Fruit fly (Drosophila melanogaster) whole organism, embryonic: ENCODE results near the gene CG12171.

Experiments
- Antp ChIP-seq: fragments of 200-800 bp; sonication (Bioruptor generic); optimal IDR thresholded peaks from 3 replicates; lab custom pipeline; 2016; ENCODE audit warnings: missing biosample characterization, missing genetic modification characterization
- Asciz ChIP-seq: fragments of 200-800 bp; sonication (Bioruptor generic); optimal IDR thresholded peaks from 2 replicates; lab custom pipeline; 2017; ENCODE audit warnings: missing biosample characterization, mild to moderate bottlenecking, missing genetic modification characterization, missing genetic modification reagents
- Bdp1 ChIP-seq: fragments of 200-800 bp; sonication (Bioruptor generic); optimal IDR thresholded peaks from 3 replicates; lab custom pipeline; 2016; ENCODE audit warnings: missing biosample characterization, missing genetic modification characterization
- BtbVII ChIP-seq: fragments of 200-800 bp; sonication (Bioruptor generic); optimal IDR thresholded peaks from 3 replicates; lab custom pipeline; 2017; ENCODE audit warnings: missing biosample characterization, mild to moderate bottlenecking, missing genetic modification characterization
- CG10209 ChIP-seq: fragments of 200-800 bp; sonication (Bioruptor generic); optimal IDR thresholded peaks from 3 replicates; lab custom pipeline; 2017; ENCODE audit warnings: missing biosample characterization, mild to moderate bottlenecking, missing genetic modification characterization, missing genetic modification reagents
- CG12299 ChIP-seq: fragments of 200-800 bp; sonication (Bioruptor generic); optimal IDR thresholded peaks from 2 replicates; lab custom pipeline; 2018; ENCODE audit warnings: missing biosample characterization, mild to moderate bottlenecking, missing genetic modification characterization
- CG13894 ChIP-seq: fragments of 200-800 bp; sonication (Bioruptor generic); optimal IDR thresholded peaks from 3 replicates; lab custom pipeline; 2018; ENCODE audit warnings: missing biosample characterization, mild to moderate bottlenecking, missing genetic modification characterization, moderate library complexity
- CG14050 ChIP-seq: fragments of 200-800 bp; sonication (Bioruptor generic); IDR thresholded peaks from 3 replicates; pipeline ENCODE4 v1.3.6; 2022; ENCODE audit warnings: missing biosample characterization, missing genetic modification characterization
- CG14965 ChIP-seq: fragments of 200-800 bp; sonication (Bioruptor generic); optimal IDR thresholded peaks from 2 replicates; lab custom pipeline; 2016; ENCODE audit warnings: missing biosample characterization, missing genetic modification characterization, borderline replicate concordance
- CG15696 ChIP-seq: fragments of 200-800 bp; sonication (Bioruptor generic); optimal IDR thresholded peaks from 2 replicates; lab custom pipeline; 2019; ENCODE audit warnings: missing biosample characterization, mild to moderate bottlenecking, missing genetic modification characterization, moderate library complexity
- CG1603 ChIP-seq: fragments of 200-800 bp; sonication (Bioruptor generic); optimal IDR thresholded peaks from 2 replicates; lab custom pipeline; 2019; ENCODE audit warnings: missing biosample characterization, mild to moderate bottlenecking, missing genetic modification characterization, moderate library complexity
- CG16813 ChIP-seq: fragments of 200-800 bp; sonication (Bioruptor generic); IDR thresholded peaks from 3 replicates; pipeline ENCODE4 v1.3.6; 2022; ENCODE audit warnings: missing biosample characterization, missing genetic modification characterization; ENCODE audit not compliant: partially characterized antibody
- CG16863 ChIP-seq: fragments of 200-800 bp; sonication (Bioruptor generic); optimal IDR thresholded peaks from 3 replicates; lab custom pipeline; 2016; ENCODE audit warnings: missing biosample characterization, missing genetic modification characterization
- CG17568 ChIP-seq: fragments of 200-800 bp; sonication (Bioruptor generic); optimal IDR thresholded peaks from 2 replicates; lab custom pipeline; 2018; ENCODE audit warnings: missing biosample characterization, mild to moderate bottlenecking, missing genetic modification characterization, moderate library complexity
- CG17802 ChIP-seq: fragments of 200-800 bp; sonication (Bioruptor generic); optimal IDR thresholded peaks from 2 replicates; lab custom pipeline; 2018; ENCODE audit warnings: missing biosample characterization, mild to moderate bottlenecking, missing genetic modification characterization, moderate library complexity
- CG2712 ChIP-seq: fragments of 200-800 bp; optimal IDR thresholded peaks from 3 replicates; lab custom pipeline; 2019; ENCODE audit warnings: missing biosample characterization, mild to moderate bottlenecking, missing genetic modification characterization, moderate library complexity
- CG33557 ChIP-seq: fragments of 200-800 bp; sonication (Bioruptor generic); optimal IDR thresholded peaks from 2 replicates; lab custom pipeline; 2019; ENCODE audit warnings: missing biosample characterization, mild to moderate bottlenecking, missing genetic modification characterization, moderate library complexity
- CG4360 ChIP-seq: fragments of 200-800 bp; sonication (Bioruptor generic); IDR thresholded peaks from 2 replicates; pipeline ENCODE4 v1.3.6; 2022; ENCODE audit warnings: missing biosample characterization, missing genetic modification characterization
- CG43689 ChIP-seq: fragments of 200-800 bp; sonication (Bioruptor generic); IDR thresholded peaks from 2 replicates; pipeline ENCODE4 v1.3.6; 2022; ENCODE audit warnings: missing biosample characterization, missing genetic modification characterization
- CG4424 ChIP-seq: fragments of 200-800 bp; sonication (Bioruptor generic); optimal IDR thresholded peaks from 3 replicates; lab custom pipeline; 2016; ENCODE audit warnings: missing biosample characterization, missing genetic modification characterization
- CG5245 ChIP-seq: fragments of 200-800 bp; sonication (Bioruptor generic); optimal IDR thresholded peaks from 3 replicates; lab custom pipeline; 2016; ENCODE audit warnings: missing biosample characterization, missing genetic modification characterization
- CG7839 ChIP-seq: fragments of 200-800 bp; sonication (Bioruptor generic); optimal IDR thresholded peaks from 3 replicates; lab custom pipeline; 2018; ENCODE audit warnings: missing biosample characterization, mild to moderate bottlenecking, missing genetic modification characterization, moderate library complexity
- CG8089 ChIP-seq: fragments of 200-800 bp; sonication (Bioruptor generic); optimal IDR thresholded peaks from 3 replicates; lab custom pipeline; 2016; ENCODE audit warnings: missing biosample characterization, missing genetic modification characterization
- CG8281 ChIP-seq: fragments of 200-800 bp; sonication (Bioruptor generic); optimal IDR thresholded peaks from 2 replicates; lab custom pipeline; 2018; ENCODE audit warnings: missing biosample characterization, mild to moderate bottlenecking, missing genetic modification characterization, moderate library complexity
- CG8944 ChIP-seq: fragments of 200-800 bp; sonication (Bioruptor generic); optimal IDR thresholded peaks from 3 replicates; lab custom pipeline; 2016; ENCODE audit warnings: missing biosample characterization, missing genetic modification characterization
- CG9817 ChIP-seq: fragments of 200-800 bp; sonication (Bioruptor generic); optimal IDR thresholded peaks from 2 replicates; lab custom pipeline; 2018; ENCODE audit warnings: missing biosample characterization, mild to moderate bottlenecking, missing genetic modification characterization, moderate library complexity
- CTCF ChIP-seq: fragments of 200-800 bp; sonication (Bioruptor generic); optimal IDR thresholded peaks from 2 replicates; lab custom pipeline; 2017; ENCODE audit warnings: missing biosample characterization, mild to moderate bottlenecking, missing genetic modification characterization, moderate library complexity
- D19A ChIP-seq: fragments of 200-800 bp; optimal IDR thresholded peaks from 3 replicates; lab custom pipeline; 2019; ENCODE audit warnings: missing biosample characterization, mild to moderate bottlenecking, missing genetic modification characterization, moderate library complexity
- D19B ChIP-seq: fragments of 200-800 bp; sonication (Bioruptor generic); optimal IDR thresholded peaks from 2 replicates; lab custom pipeline; 2017; ENCODE audit warnings: missing biosample characterization, mild to moderate bottlenecking, missing genetic modification characterization
- Dbx ChIP-seq: fragments of 200-800 bp; sonication (Bioruptor generic); IDR thresholded peaks from 3 replicates; pipeline ENCODE4 v1.3.6; 2022; ENCODE audit warnings: missing biosample characterization, missing genetic modification characterization
- E2f2 ChIP-seq: fragments of 200-800 bp; sonication (Bioruptor generic); IDR thresholded peaks from 2 replicates; pipeline ENCODE4 v1.3.6; 2022; ENCODE audit warnings: missing biosample characterization, missing genetic modification characterization
- Ets65A ChIP-seq: fragments of 200-800 bp; sonication (Bioruptor generic); peaks from one replicate; lab custom pipeline; 2016; ENCODE audit warnings: missing biosample characterization, missing genetic modification characterization
- Fer3 ChIP-seq: fragments of 200-800 bp; sonication (Bioruptor generic); optimal IDR thresholded peaks from 2 replicates; lab custom pipeline; 2018; ENCODE audit warnings: missing biosample characterization, mild to moderate bottlenecking, missing genetic modification characterization, moderate library complexity
- Jarid2 ChIP-seq: fragments of 200-800 bp; sonication (Bioruptor generic); optimal IDR thresholded peaks from 3 replicates; lab custom pipeline; 2017; ENCODE audit warnings: mild to moderate bottlenecking, missing biosample characterization, missing genetic modification reagents, missing genetic modification characterization
- MBD-R2 ChIP-seq: fragments of 200-800 bp; sonication (Bioruptor generic); IDR thresholded peaks from 2 replicates; pipeline ENCODE4 v1.3.6; 2022; ENCODE audit warnings: missing biosample characterization, missing genetic modification characterization
- Rfx ChIP-seq: fragments of 200-800 bp; sonication (Bioruptor generic); IDR thresholded peaks from 2 replicates; pipeline ENCODE4 v1.3.6; 2022; ENCODE audit warnings: missing biosample characterization, missing genetic modification characterization
- Sry-β ChIP-seq: fragments of 200-800 bp; sonication (Bioruptor generic); optimal IDR thresholded peaks from 2 replicates; lab custom pipeline; 2018; ENCODE audit warnings: missing biosample characterization, mild to moderate bottlenecking, missing genetic modification characterization, moderate library complexity
- bcd ChIP-seq: fragments of 200-800 bp; sonication (Bioruptor generic); optimal IDR thresholded peaks from 2 replicates; lab custom pipeline; 2017; ENCODE audit warnings: missing biosample characterization, mild to moderate bottlenecking, missing genetic modification characterization
- crol ChIP-seq: fragments of 200-800 bp; sonication (Bioruptor generic); IDR thresholded peaks from 2 replicates; pipeline ENCODE4 v1.3.6; 2022; ENCODE audit warnings: missing biosample characterization, missing genetic modification characterization
- dpn ChIP-seq, 2 experiments: fragments of 200-800 bp; sonication (Bioruptor generic); optimal IDR thresholded peaks; 3 replicates each; lab custom pipeline; 2016; ENCODE audit warnings: missing biosample characterization in 2 of 2, missing genetic modification characterization in 2 of 2
- eyg ChIP-seq: fragments of 200-800 bp; sonication (Bioruptor generic); optimal IDR thresholded peaks from 3 replicates; lab custom pipeline; 2016; ENCODE audit warnings: missing biosample characterization, missing genetic modification characterization
- hkb ChIP-seq, 2 experiments: fragments of 200-800 bp in 1 of 2; fragments of >200 bp in 1 of 2; sonication (Bioruptor generic) in 1 of 2; IDR thresholded peaks in 1 of 2; optimal IDR thresholded peaks in 1 of 2; 2 replicates each; pipeline versions ENCODE4 v1.3.6 to Lab custom; 2017 to 2022; ENCODE audit warnings: missing biosample characterization in 1 of 2, missing genetic modification characterization in 1 of 2
- luna ChIP-seq: fragments of 200-800 bp; sonication (Bioruptor generic); optimal IDR thresholded peaks from 2 replicates; lab custom pipeline; 2016; ENCODE audit warnings: missing biosample characterization, missing genetic modification characterization
- nmo ChIP-seq: fragments of 200-800 bp; sonication (Bioruptor generic); optimal IDR thresholded peaks from 2 replicates; lab custom pipeline; 2018; ENCODE audit warnings: missing biosample characterization, mild to moderate bottlenecking, missing genetic modification characterization, moderate library complexity
- pfk ChIP-seq: fragments of 200-800 bp; sonication (Bioruptor generic); optimal IDR thresholded peaks from 2 replicates; lab custom pipeline; 2018; ENCODE audit warnings: missing biosample characterization, mild to moderate bottlenecking, missing genetic modification characterization, moderate library complexity
- schlank ChIP-seq: fragments of 200-800 bp; sonication (Bioruptor generic); optimal IDR thresholded peaks from 2 replicates; lab custom pipeline; 2018; ENCODE audit warnings: missing biosample characterization, mild to moderate bottlenecking, missing genetic modification characterization
- sisA ChIP-seq: fragments of 200-800 bp; sonication (Bioruptor generic); IDR thresholded peaks from 2 replicates; pipeline ENCODE4 v1.3.6; 2022; ENCODE audit warnings: missing biosample characterization, missing genetic modification characterization
- ttk ChIP-seq: fragments of 200-800 bp; sonication (Bioruptor generic); IDR thresholded peaks from 2 replicates; pipeline ENCODE4 v2.1.2; 2022; ENCODE audit warnings: missing biosample characterization, missing genetic modification characterization
- usp ChIP-seq: fragments of >200 bp; optimal IDR thresholded peaks from 2 replicates; lab custom pipeline; 2017; ENCODE audit warnings: missing biosample characterization, missing genetic modification characterization

CG12171 gene

DNA sequence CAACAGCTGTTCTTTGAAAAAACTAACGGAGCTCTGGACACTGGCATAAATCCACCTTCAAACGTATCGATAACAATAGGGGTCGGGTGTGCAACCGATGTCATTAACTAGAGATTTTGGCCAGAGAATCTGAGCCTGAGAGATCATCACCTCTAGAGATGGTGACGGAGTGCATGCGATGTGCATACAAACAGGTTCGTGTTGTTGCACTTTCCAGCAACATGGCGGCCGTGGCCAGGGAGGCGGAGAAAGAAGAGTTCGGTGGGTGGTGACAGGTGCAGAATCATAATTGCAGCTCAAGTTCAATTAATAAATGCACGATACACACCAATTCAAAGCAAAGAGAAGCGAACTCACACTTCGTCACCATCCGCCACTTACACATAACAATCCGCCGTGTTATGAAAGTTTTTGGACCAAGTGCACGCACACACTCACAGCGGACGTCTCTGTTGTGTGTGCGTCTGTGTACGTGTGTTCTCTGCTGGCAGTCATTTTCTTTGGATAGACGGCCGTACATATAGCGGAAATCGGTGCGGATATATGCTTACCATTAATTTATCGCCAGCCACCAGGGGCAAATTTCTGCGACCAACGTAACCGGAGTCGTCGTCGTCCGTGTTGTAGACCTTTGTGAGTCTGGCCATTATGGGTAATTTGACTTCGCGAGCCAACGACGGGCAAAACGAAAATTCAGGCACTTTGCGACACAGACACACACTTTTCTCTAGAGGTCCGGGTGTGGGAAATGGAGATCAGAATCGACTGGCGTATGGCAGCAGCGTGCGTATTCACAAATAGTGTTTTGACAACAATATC, 25.8 kb downstream of the CG12171 start (continued):
- TF ChIP-seq Fer3 (tag; lab: Kevin White, UChicago) = no peak
- TF ChIP-seq BtbVII = no peak
- TF ChIP-seq CG5245 (GFP tag; lab: Kevin White, UChicago) = no peak
- TF ChIP-seq CG12299 (tag; lab: Kevin White, UChicago) = no peak
- no peak for TF ChIP-seq CTCF (GFP tag; lab: Kevin White, UChicago)
- TF ChIP-seq CG9817 (tag; lab: Kevin White, UChicago) = no peak
- no peak for TF ChIP-seq CG2712 (tag; lab: Kevin White, UChicago)
- peak; percentile 3 for TF ChIP-seq Antp (GFP tag; lab: Kevin White, UChicago)
- no peak for TF ChIP-seq CG17568 (GFP tag; lab: Kevin White, UChicago)
- TF ChIP-seq Bdp1 = no peak
- no peak for TF ChIP-seq CG33557 (GFP tag; lab: Kevin White, UChicago)
- TF ChIP-seq CG14965 = no peak
- no peak for TF ChIP-seq CG10209 (GFP tag; lab: Kevin White, UChicago)
- no peak for TF ChIP-seq CG8281 (tag; lab: Kevin White, UChicago)
- peak; percentile 81 for TF ChIP-seq Ets65A (GFP tag; lab: Kevin White, UChicago)
- TF ChIP-seq Dbx (GFP tag; lab: Robert Waterston, UW) = no peak
- 0 out of 2 replicates have a peak, but pooled peaks have one; percentile 10 for TF ChIP-seq ttk
- TF ChIP-seq CG14050 (GFP tag; lab: Robert Waterston, UW) = no peak
- TF ChIP-seq luna = no peak
- TF ChIP-seq CG16813 (GFP tag; lab: Robert Waterston, UW) = peak; percentile 39; the same call in 1 of the 3 replicates
- TF ChIP-seq CG8089 = no peak
- TF ChIP-seq CG7839 (tag; lab: Kevin White, UChicago) = no peak
- TF ChIP-seq CG17802 (tag; lab: Kevin White, UChicago) = no peak
- TF ChIP-seq usp (GFP tag; lab: Kevin White, UChicago) = no peak
- no peak for TF ChIP-seq CG4424 (GFP tag; lab: Kevin White, UChicago)
- TF ChIP-seq bcd = no peak
- TF ChIP-seq CG8944 (GFP tag; lab: Kevin White, UChicago) = no peak
- TF ChIP-seq Sry-β (GFP tag; lab: Kevin White, UChicago) = no peak
- peak; percentile 46; the same call in 1 of the 2 replicates for TF ChIP-seq CG4360 (GFP tag; lab: Robert Waterston, UW)
- TF ChIP-seq D19B (GFP tag; lab: Kevin White, UChicago) = no peak
- TF ChIP-seq schlank (tag; lab: Kevin White, UChicago) = no peak
- no peak for TF ChIP-seq CG16863 (GFP tag; lab: Kevin White, UChicago)
- no peak for TF ChIP-seq hkb (optimal IDR thresholded peaks at IDR 0.05; lab: Kevin White, UChicago)
- TF ChIP-seq hkb (GFP tag; IDR thresholded peaks at IDR 0.05; lab: Robert Waterston, UW) = no peak
- TF ChIP-seq CG13894 (tag; lab: Kevin White, UChicago) = no peak
- TF ChIP-seq D19A (tag; lab: Kevin White, UChicago) = no peak
- TF ChIP-seq dpn (GFP tag; optimal IDR thresholded peaks at IDR 0.05; lab: Kevin White, UChicago) = no peak
- TF ChIP-seq sisA (GFP tag; lab: Robert Waterston, UW) = 0 out of 2 replicates have a peak, but pooled peaks have one; percentile 25
- peak; percentile 24 for TF ChIP-seq CG1603 (tag; lab: Kevin White, UChicago)
- TF ChIP-seq Asciz (GFP tag; lab: Kevin White, UChicago) = no peak
- no peak for TF ChIP-seq CG43689 (GFP tag; lab: Robert Waterston, UW)
- TF ChIP-seq Jarid2 (GFP tag; lab: Kevin White, UChicago) = no peak
- TF ChIP-seq pfk (GFP tag; lab: Kevin White, UChicago) = no peak
- no peak for TF ChIP-seq eyg (GFP tag; lab: Kevin White, UChicago)
- TF ChIP-seq nmo = no peak
- 0 out of 2 replicates have a peak, but pooled peaks have one; percentile 21 for TF ChIP-seq crol (GFP tag; lab: Robert Waterston, UW)
- TF ChIP-seq CG15696 = no peak
- TF ChIP-seq MBD-R2 (GFP tag; lab: Robert Waterston, UW) = peak; percentile 17; the same call in 1 of the 2 replicates
- peak; percentile 26 for TF ChIP-seq Rfx (GFP tag; lab: Robert Waterston, UW)
- no peak for TF ChIP-seq E2f2 (GFP tag; lab: Robert Waterston, UW)
